Worm (Caenorhabditis elegans) whole organism, L1 larva: ENCODE results near the gene srb-13.

Source experiments
- C16A3.4 ChIP-seq: fragments of 150-350 bp; optimal IDR thresholded peaks from 2 replicates; lab custom pipeline; 2014; ENCODE audit warnings: missing biosample characterization, missing genetic modification characterization
- Y116A8C.19 ChIP-seq: sonication (generic microtip); optimal IDR thresholded peaks from 2 replicates; lab custom pipeline; 2016; ENCODE audit warnings: missing compliant biosample characterization, missing genetic modification characterization, borderline replicate concordance
- blmp-1 ChIP-seq: fragments of 150-350 bp; optimal IDR thresholded peaks from 2 replicates; lab custom pipeline; 2014; ENCODE audit warnings: missing biosample characterization, missing genetic modification characterization
- ceh-8 ChIP-seq: fragments of 200-800 bp; sonication (Bioruptor generic); optimal IDR thresholded peaks from 2 replicates; lab custom pipeline; 2018; ENCODE audit warnings: mild to moderate bottlenecking, missing genetic modification characterization, moderate library complexity, missing compliant biosample characterization
- ceh-90 ChIP-seq: sonication (generic microtip); optimal IDR thresholded peaks from 2 replicates; lab custom pipeline; 2016; ENCODE audit warnings: missing genetic modification characterization, missing compliant biosample characterization
- efl-1 ChIP-seq, 4 experiments: fragments of 150-350 bp; optimal IDR thresholded peaks in 3 of 4; peaks in 1 of 4; 1 replicate in 1 of 4; 2 replicates in 3 of 4; lab custom pipeline; 2014; ENCODE audit warnings: missing biosample characterization in 2 of 4, missing genetic modification characterization in 2 of 4, missing genetic modification reagents in 2 of 4
- egl-27 ChIP-seq, 2 experiments: fragments of 150-350 bp in 1 of 2; sonication (generic microtip); optimal IDR thresholded peaks; 3 replicates each; lab custom pipeline; 2017 to 2018; ENCODE audit warnings: missing biosample characterization in 2 of 2, missing genetic modification characterization in 2 of 2, missing genetic modification reagents in 2 of 2
- elt-2 ChIP-seq: sonication (generic microtip); optimal IDR thresholded peaks from 2 replicates; lab custom pipeline; 2016; ENCODE audit warnings: missing genetic modification characterization, mild to moderate bottlenecking, inconsistent platforms, missing compliant biosample characterization, missing genetic modification reagents
- fkh-10 ChIP-seq: sonication (generic microtip); optimal IDR thresholded peaks from 2 replicates; lab custom pipeline; 2017; ENCODE audit warnings: missing biosample characterization, missing genetic modification reagents, missing genetic modification characterization
- fkh-8 ChIP-seq: sonication (generic microtip); optimal IDR thresholded peaks from 2 replicates; lab custom pipeline; 2016; ENCODE audit warnings: mild to moderate bottlenecking, missing genetic modification characterization, missing compliant biosample characterization
- grh-1 ChIP-seq: fragments of 200-800 bp; sonication (Bioruptor generic); IDR thresholded peaks from 2 replicates; pipeline ENCODE4 v1.3.6; 2022; ENCODE audit warnings: missing genetic modification reagents, missing genetic modification characterization, missing compliant biosample characterization
- hlh-17 ChIP-seq: fragments of 200-800 bp; sonication (Bioruptor generic); optimal IDR thresholded peaks from 2 replicates; lab custom pipeline; 2018; ENCODE audit warnings: missing genetic modification characterization, mild to moderate bottlenecking, missing compliant biosample characterization, moderate library complexity, borderline replicate concordance
- jun-1 ChIP-seq: fragments of 150-350 bp; optimal IDR thresholded peaks from 2 replicates; lab custom pipeline; 2014; ENCODE audit warnings: missing biosample characterization, missing genetic modification reagents, missing genetic modification characterization
- lin-14 ChIP-seq: fragments of 200-800 bp; sonication (Bioruptor generic); optimal IDR thresholded peaks from 2 replicates; lab custom pipeline; 2018; ENCODE audit warnings: mild to moderate bottlenecking, missing genetic modification characterization, moderate library complexity, missing compliant biosample characterization
- lin-35 ChIP-seq, 2 experiments: fragments of 150-350 bp; optimal IDR thresholded peaks; 2 replicates each; lab custom pipeline; 2014; ENCODE audit warnings: missing biosample characterization in 2 of 2, missing genetic modification characterization in 2 of 2, missing genetic modification reagents in 2 of 2
- lin-39 ChIP-seq: fragments of 150-350 bp; optimal IDR thresholded peaks from 2 replicates; lab custom pipeline; 2014; ENCODE audit warnings: missing biosample characterization, missing genetic modification reagents, missing genetic modification characterization
- lir-3 ChIP-seq: sonication (generic microtip); optimal IDR thresholded peaks from 2 replicates; lab custom pipeline; 2016; ENCODE audit warnings: mild to moderate bottlenecking, missing genetic modification characterization, moderate library complexity, missing compliant biosample characterization; ENCODE audit not compliant: poor library complexity
- mab-9 ChIP-seq: fragments of 200-800 bp; sonication (Bioruptor generic); IDR thresholded peaks from 2 replicates; pipeline ENCODE4 v1.3.6; 2022; ENCODE audit warnings: missing genetic modification reagents, missing genetic modification characterization, missing compliant biosample characterization
- mdl-1 ChIP-seq, 2 experiments: fragments of 150-350 bp; optimal IDR thresholded peaks; 2 replicates each; lab custom pipeline; 2014 to 2017; ENCODE audit warnings: missing biosample characterization in 2 of 2, missing genetic modification characterization in 2 of 2, inconsistent platforms in 1 of 2
- mef-2 ChIP-seq: fragments of 150-350 bp; optimal IDR thresholded peaks from 2 replicates; lab custom pipeline; 2014; ENCODE audit warnings: missing biosample characterization, missing genetic modification characterization
- nhr-237 ChIP-seq: fragments of 150-350 bp; optimal IDR thresholded peaks from 2 replicates; lab custom pipeline; 2014; ENCODE audit warnings: missing biosample characterization, missing genetic modification characterization
- nhr-28 ChIP-seq: fragments of 150-350 bp; optimal IDR thresholded peaks from 2 replicates; lab custom pipeline; 2014; ENCODE audit warnings: missing biosample characterization, missing genetic modification characterization
- nhr-71 ChIP-seq: sonication (generic microtip); optimal IDR thresholded peaks from 2 replicates; lab custom pipeline; 2016; ENCODE audit warnings: mild to moderate bottlenecking, missing genetic modification characterization, moderate library complexity, missing compliant biosample characterization
- nhr-77 ChIP-seq: fragments of 150-350 bp; optimal IDR thresholded peaks from 2 replicates; lab custom pipeline; 2014; ENCODE audit warnings: missing biosample characterization, missing genetic modification characterization
- nhr-84 ChIP-seq: sonication (generic microtip); optimal IDR thresholded peaks from 2 replicates; lab custom pipeline; 2017; ENCODE audit warnings: missing biosample characterization, missing genetic modification characterization
- pag-3 ChIP-seq: sonication (generic microtip); optimal IDR thresholded peaks from 2 replicates; lab custom pipeline; 2017; ENCODE audit warnings: missing genetic modification characterization, mild to moderate bottlenecking, missing compliant biosample characterization, antibody characterized with exemption, borderline replicate concordance; ENCODE audit not compliant: insufficient read depth
- pax-3 ChIP-seq: fragments of 200-800 bp; sonication (Bioruptor generic); optimal IDR thresholded peaks from 2 replicates; lab custom pipeline; 2018; ENCODE audit warnings: mild to moderate bottlenecking, missing genetic modification characterization, moderate library complexity, missing compliant biosample characterization
- pqm-1 ChIP-seq: sonication (generic microtip); optimal IDR thresholded peaks from 3 replicates; lab custom pipeline; 2017; ENCODE audit warnings: missing biosample characterization, missing genetic modification characterization
- rnt-1 ChIP-seq: sonication (generic microtip); optimal IDR thresholded peaks from 2 replicates; lab custom pipeline; 2016; ENCODE audit warnings: mild to moderate bottlenecking, missing genetic modification characterization, moderate library complexity, missing compliant biosample characterization
- snu-23 ChIP-seq: sonication (generic microtip); optimal IDR thresholded peaks from 2 replicates; lab custom pipeline; 2016; ENCODE audit warnings: missing genetic modification characterization, missing compliant biosample characterization
- sox-4 ChIP-seq: sonication (generic microtip); optimal IDR thresholded peaks from 2 replicates; lab custom pipeline; 2016; ENCODE audit warnings: missing genetic modification characterization, missing compliant biosample characterization
- sptf-1 ChIP-seq: fragments of 150-350 bp; optimal IDR thresholded peaks from 2 replicates; lab custom pipeline; 2014; ENCODE audit warnings: missing biosample characterization, missing genetic modification characterization
- sup-37 ChIP-seq: fragments of 200-800 bp; sonication (Bioruptor generic); optimal IDR thresholded peaks from 2 replicates; lab custom pipeline; 2018; ENCODE audit warnings: mild to moderate bottlenecking, missing genetic modification characterization, missing compliant biosample characterization
- swsn-7 ChIP-seq: sonication (generic microtip); optimal IDR thresholded peaks from 2 replicates; lab custom pipeline; 2016; ENCODE audit warnings: missing genetic modification characterization, missing compliant biosample characterization
- unc-86 ChIP-seq: sonication (generic microtip); optimal IDR thresholded peaks from 2 replicates; lab custom pipeline; 2016; ENCODE audit warnings: missing genetic modification characterization, missing compliant biosample characterization
- xbp-1 ChIP-seq: sonication (generic microtip); optimal IDR thresholded peaks from 2 replicates; lab custom pipeline; 2016; ENCODE audit warnings: missing genetic modification characterization, missing compliant biosample characterization
- zag-1 ChIP-seq: fragments of 150-350 bp; optimal IDR thresholded peaks from 2 replicates; lab custom pipeline; 2014; ENCODE audit warnings: missing biosample characterization, missing genetic modification characterization

The srb-13 gene

DNA sequence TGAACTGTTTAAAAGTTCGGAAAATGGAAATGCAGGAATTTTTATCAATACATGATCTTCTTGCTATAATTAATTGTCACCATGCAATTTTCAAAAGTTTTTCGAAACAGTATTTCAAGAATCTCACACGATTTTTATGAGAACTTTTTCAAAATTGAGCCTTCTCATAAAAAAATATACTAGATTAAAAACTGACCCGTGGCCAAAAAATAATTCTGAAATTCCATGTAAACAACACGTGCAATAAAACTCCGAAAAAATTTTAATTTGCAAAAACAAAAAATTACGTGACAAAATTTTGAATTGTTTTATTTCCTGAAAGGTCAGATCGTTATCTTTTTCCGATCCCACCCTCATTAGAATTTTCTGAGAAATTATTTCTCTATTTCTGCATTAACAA lies 38.1 kb upstream of the srb-13 start, which contains the start of gene C34F11.5:
Gene C34F11.5 (plus strand): TSS at position 301 of the 400 bp plus-strand sequence.
- TF ChIP-seq mef-2 (tag; lab: Kevin White, UChicago) (no peak), egl-27 (tag; optimal IDR thresholded peaks at IDR 0.05; lab: Kevin White, UChicago) (no peak), blmp-1 (tag; lab: Kevin White, UChicago) (no peak), sup-37 (no peak), sptf-1 (no peak), snu-23 (no peak), xbp-1 (tag; lab: Kevin White, UChicago) (no peak), pag-3 (tag; lab: Kevin White, UChicago) (no peak), ceh-90 (tag; lab: Kevin White, UChicago) (no peak), lir-3 (tag; lab: Kevin White, UChicago) (no peak), rnt-1 (no peak), pqm-1 (tag; lab: Kevin White, UChicago) (no peak), zag-1 (tag; lab: Kevin White, UChicago) (no peak), lin-14 (GFP tag; lab: Kevin White, UChicago) (no peak), nhr-237 (tag; lab: Kevin White, UChicago) (no peak)
- TF ChIP-seq, all 84 proteins: peak for 0

DNA sequence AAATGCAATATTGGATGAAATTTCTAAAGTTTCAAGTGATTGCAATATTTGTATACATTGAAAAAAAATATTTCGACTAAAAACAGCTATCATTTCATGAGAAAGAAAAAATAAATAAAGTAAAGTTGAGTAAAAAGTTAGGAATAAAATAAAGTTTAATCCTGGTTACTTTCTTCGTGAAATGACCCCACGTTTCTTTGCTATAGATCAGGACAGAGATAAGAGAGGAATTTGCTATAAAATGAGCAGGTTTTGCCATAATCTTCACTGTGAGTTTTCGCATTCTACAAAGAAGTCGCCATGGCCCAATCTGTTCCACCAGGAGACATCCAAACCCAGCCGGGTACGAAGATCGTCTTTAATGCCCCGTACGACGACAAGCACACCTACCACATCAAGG lies 36.6 kb upstream of the srb-13 start, which contains the start of gene msp-49:
Gene msp-49 (plus strand): TSS at position 301 of the 400 bp plus-strand sequence.
- TF ChIP-seq nhr-71 (tag; lab: Kevin White, UChicago) (no peak), pqm-1 (tag; lab: Kevin White, UChicago) (no peak), nhr-84 (tag; lab: Kevin White, UChicago) (no peak), egl-27 (tag; optimal IDR thresholded peaks at IDR 0.05; lab: Kevin White, UChicago) (no peak), fkh-8 (tag; lab: Kevin White, UChicago) (no peak), mef-2 (tag; lab: Kevin White, UChicago) (no peak), mab-9 (no peak), sox-4 (tag; lab: Kevin White, UChicago) (no peak), unc-86 (tag; lab: Kevin White, UChicago) (no peak), pag-3 (tag; lab: Kevin White, UChicago) (no peak), ceh-90 (tag; lab: Kevin White, UChicago) (no peak), xbp-1 (tag; lab: Kevin White, UChicago) (no peak), mdl-1 (tag; optimal IDR thresholded peaks at IDR 0.05; lab: Kevin White, UChicago) (no peak)
- TF ChIP-seq, all 84 proteins: peak for 0

DNA sequence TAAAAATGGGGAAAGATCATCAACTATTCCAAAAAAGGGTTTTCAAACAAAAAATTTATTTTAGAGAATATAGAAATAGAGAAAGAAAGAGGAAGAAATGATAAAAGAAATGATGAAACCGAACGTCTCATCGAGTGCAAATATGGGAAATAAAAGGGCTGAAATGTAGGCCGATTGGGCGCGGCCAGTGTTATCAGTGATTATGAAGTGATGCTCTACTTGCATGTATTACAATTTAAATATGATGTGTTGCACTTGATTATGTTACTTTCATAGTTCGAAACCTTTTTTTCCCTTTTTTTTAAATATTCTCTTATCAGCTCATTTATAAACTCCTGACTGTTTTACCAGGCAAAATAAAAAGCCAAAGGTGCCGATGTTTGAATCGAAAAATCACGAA lies 34.3 kb upstream of the srb-13 start:
- no peak for TF ChIP-seq ceh-8 (GFP tag; lab: Kevin White, UChicago)
- no peak for TF ChIP-seq pax-3 (tag; lab: Kevin White, UChicago)
- no peak for TF ChIP-seq lin-39 (tag; lab: Kevin White, UChicago)
- TF ChIP-seq swsn-7 (tag; lab: Kevin White, UChicago), result no peak
- no peak for TF ChIP-seq nhr-77 (tag; lab: Kevin White, UChicago)
- TF ChIP-seq grh-1 (GFP tag; lab: Robert Waterston, UW), result no peak
- TF ChIP-seq C16A3.4 (tag; lab: Kevin White, UChicago), result no peak
- peak; percentile 96 for TF ChIP-seq elt-2
- peak in 1 of 2 experiments; percentile 22 for TF ChIP-seq lin-35 (GFP tag; optimal IDR thresholded peaks at IDR 0.05; lab: Kevin White, UChicago)
- no peak for TF ChIP-seq Y116A8C.19 (tag; lab: Kevin White, UChicago)
- TF ChIP-seq hlh-17, result no peak
- peak; percentile 25 for TF ChIP-seq jun-1 (tag; lab: Kevin White, UChicago)
- no peak for TF ChIP-seq nhr-71 (tag; lab: Kevin White, UChicago)
- TF ChIP-seq nhr-28, result no peak
- TF ChIP-seq efl-1 (optimal IDR thresholded peaks at IDR 0.05; lab: Kevin White, UChicago), result no peak
- peak in 1 of 2 experiments; percentile 70 for TF ChIP-seq efl-1 (GFP tag; optimal IDR thresholded peaks at IDR 0.05 in 1 of 2; lab: Kevin White, UChicago)
- no peak for TF ChIP-seq fkh-10 (GFP tag; lab: Kevin White, UChicago)
